Fruit fly (Drosophila melanogaster): ENCODE results near the gene CG1909.

CG1909 gene

dm6 chr4:629391-629790, 46.5 kb downstream of the CG1909 start, which contains the start of gene Gat:
Gat (plus strand) TSS chr4:629691.
- no peak for TF ChIP-seq CTCF (optimal IDR thresholded peaks at IDR 0.05)
- no peak for TF ChIP-seq CG8478 (optimal IDR thresholded peaks at IDR 0.05)

Measured in S2 (cell line).